Worm (Caenorhabditis elegans): ENCODE data around the gene F25B4.8.

F25B4.8 gene

ce11 chrV:5699835-5700441 lies 8.4 kb upstream of the F25B4.8 start, which contains the start of gene clec-1:
TSS of gene clec-1 (plus strand) at chrV:5700154.
- no peak for TF ChIP-seq jun-1 (tag; optimal IDR thresholded peaks at IDR 0.05)
- peak; percentile 34 for TF ChIP-seq mxl-3 (GFP tag; optimal IDR thresholded peaks at IDR 0.05)
- no peak for TF ChIP-seq Y105C5A.15 (GFP tag; IDR thresholded peaks at IDR 0.05)
- TF ChIP-seq nhr-28 (tag; optimal IDR thresholded peaks at IDR 0.05): peak; percentile 23
- TF ChIP-seq ama-1 (optimal IDR thresholded peaks at IDR 0.05): peak; percentile 52
- TF ChIP-seq zfp-2 (tag; optimal IDR thresholded peaks at IDR 0.05): no peak
- no peak for TF ChIP-seq ceh-28 (tag; optimal IDR thresholded peaks at IDR 0.05)
- no peak for TF ChIP-seq T26A8.4 (GFP tag; IDR thresholded peaks at IDR 0.05)
- no peak for TF ChIP-seq nhr-77 (tag; optimal IDR thresholded peaks at IDR 0.05)
- TF ChIP-seq mdl-1 (tag; optimal IDR thresholded peaks at IDR 0.05): peak in 1 of 2 experiments; percentile 22
- TF ChIP-seq hlh-11 (tag; optimal IDR thresholded peaks at IDR 0.05): peak; percentile 12
- no peak for TF ChIP-seq dpl-1 (GFP tag; optimal IDR thresholded peaks at IDR 0.05)

ce11 chrV:5697581-5697980 lies 6.1 kb upstream of the F25B4.8 start:
- TF ChIP-seq hlh-11 (tag; optimal IDR thresholded peaks at IDR 0.05): peak; percentile 18
- TF ChIP-seq nhr-28 (tag; optimal IDR thresholded peaks at IDR 0.05): peak; percentile 60
- TF ChIP-seq ztf-7 (tag; optimal IDR thresholded peaks at IDR 0.05): no peak
- TF ChIP-seq Y48G9A.11 (GFP tag; IDR thresholded peaks at IDR 0.05): no peak
- TF ChIP-seq egl-27 (tag; optimal IDR thresholded peaks at IDR 0.05): no peak
- TF ChIP-seq aha-1 (tag): peak; percentile 69
- TF ChIP-seq dmd-6 (GFP tag; IDR thresholded peaks at IDR 0.05): 0 out of 2 replicates have a peak, but pooled peaks have one; percentile 23

ce11 chrV:5696177-5696576 lies 4.7 kb upstream of the F25B4.8 start:
- no peak for TF ChIP-seq jun-1 (tag; optimal IDR thresholded peaks at IDR 0.05)
- TF ChIP-seq ceh-28 (tag; optimal IDR thresholded peaks at IDR 0.05): no peak
- peak; percentile 65 for TF ChIP-seq pqm-1 (tag; optimal IDR thresholded peaks at IDR 0.05)
- no peak for TF ChIP-seq F37D6.2 (tag; optimal IDR thresholded peaks at IDR 0.05)
- no peak for TF ChIP-seq spr-1 (tag; optimal IDR thresholded peaks at IDR 0.05)
- no peak for TF ChIP-seq dmd-8 (GFP tag; IDR thresholded peaks at IDR 0.05)
- TF ChIP-seq nhr-28 (tag; optimal IDR thresholded peaks at IDR 0.05): peak; percentile 94
- no peak for TF ChIP-seq daf-16 (GFP tag; optimal IDR thresholded peaks at IDR 0.05)
- peak; percentile 19 for TF ChIP-seq daf-16 (tag; optimal IDR thresholded peaks at IDR 0.05)
- TF ChIP-seq nhr-6 (tag; optimal IDR thresholded peaks at IDR 0.05): peak; percentile 3
- no peak for TF ChIP-seq egl-27 (tag; optimal IDR thresholded peaks at IDR 0.05)

ce11 chrV:5695635-5696034 lies 4.1 kb upstream of the F25B4.8 start:
- peak; percentile 30; the same call in 1 of the 2 replicates for TF ChIP-seq ceh-20 (GFP tag; IDR thresholded peaks at IDR 0.05)
- peak in 1 of 2 experiments; percentile 63 for TF ChIP-seq unc-62 (GFP tag; optimal IDR thresholded peaks at IDR 0.05 in 1 of 2)
- no peak for TF ChIP-seq unc-62 (tag; optimal IDR thresholded peaks at IDR 0.05)
- no peak for TF ChIP-seq unc-130 (GFP tag; optimal IDR thresholded peaks at IDR 0.05)
- TF ChIP-seq php-3 (GFP tag; IDR thresholded peaks at IDR 0.05): 0 out of 2 replicates have a peak, but pooled peaks have one; percentile 55
- no peak for TF ChIP-seq F37D6.2 (tag; optimal IDR thresholded peaks at IDR 0.05)
- no peak for TF ChIP-seq daf-16 (GFP tag; optimal IDR thresholded peaks at IDR 0.05)
- peak; percentile 30 for TF ChIP-seq daf-16 (tag; optimal IDR thresholded peaks at IDR 0.05)
- peak; percentile 55 for TF ChIP-seq nhr-28 (tag; optimal IDR thresholded peaks at IDR 0.05)
- TF ChIP-seq lin-1 (GFP tag; IDR thresholded peaks at IDR 0.05): 0 out of 2 replicates have a peak, but pooled peaks have one; percentile 33
- TF ChIP-seq hlh-11 (tag; optimal IDR thresholded peaks at IDR 0.05): peak; percentile 47
- TF ChIP-seq ceh-32 (tag; optimal IDR thresholded peaks at IDR 0.05; ENCODE audit: poor library complexity): no peak
- TF ChIP-seq mxl-3 (GFP tag; optimal IDR thresholded peaks at IDR 0.05): peak; percentile 11

- TF ChIP-seq hmg-1.1 (GFP tag; IDR thresholded peaks at IDR 0.05): no peak
- peak in 1 of 2 experiments; percentile 72 for TF ChIP-seq unc-62 (GFP tag; optimal IDR thresholded peaks at IDR 0.05 in 1 of 2)
- TF ChIP-seq unc-62 (tag; optimal IDR thresholded peaks at IDR 0.05): no peak
- no peak for TF ChIP-seq rbr-2 (tag; optimal IDR thresholded peaks at IDR 0.05)
- TF ChIP-seq lin-15B (tag; optimal IDR thresholded peaks at IDR 0.05): no peak
- TF ChIP-seq hlh-11 (tag; optimal IDR thresholded peaks at IDR 0.05): peak; percentile 36
- TF ChIP-seq mdl-1 (tag; optimal IDR thresholded peaks at IDR 0.05): peak in 1 of 2 experiments; percentile 4
- TF ChIP-seq nhr-48 (tag; optimal IDR thresholded peaks at IDR 0.05): no peak
- TF ChIP-seq daf-19 (GFP tag; conservative IDR thresholded peaks at IDR 0.05): no peak
- no peak for TF ChIP-seq snpc-4 (tag; optimal IDR thresholded peaks at IDR 0.05)
- no peak for TF ChIP-seq arid-1 (GFP tag; conservative IDR thresholded peaks at IDR 0.05)
- no peak for TF ChIP-seq ces-1 (GFP tag; optimal IDR thresholded peaks at IDR 0.05)
Measured at ce11 chrV:5693595-5693994, 2.1 kb upstream of the F25B4.8 start.
